Worm (Caenorhabditis elegans) whole organism, midembryonic: ENCODE data around the gene C17A2.4.

Experiments used
- T22C8.4 ChIP-seq: fragments of 200-800 bp; sonication (Bioruptor generic); IDR thresholded peaks from 2 replicates; pipeline ENCODE4 v1.3.6; 2022; ENCODE audit warnings: missing genetic modification characterization, missing compliant biosample characterization
- cog-1 ChIP-seq: sonication (generic microtip); optimal IDR thresholded peaks from 2 replicates; lab custom pipeline; 2016; ENCODE audit warnings: missing genetic modification characterization, missing compliant biosample characterization
- flt-1 ChIP-seq: fragments of 200-800 bp; sonication (Bioruptor generic); IDR thresholded peaks from 2 replicates; pipeline ENCODE4 v1.3.6; 2022; ENCODE audit warnings: missing genetic modification characterization, missing compliant biosample characterization
- klf-2 ChIP-seq: fragments of 200-800 bp; sonication (Bioruptor generic); conservative IDR thresholded peaks from 2 replicates; pipeline ENCODE4 v1.3.6; 2022; ENCODE audit warnings: missing genetic modification reagents, missing genetic modification characterization, missing compliant biosample characterization
- med-1 ChIP-seq: sonication (generic microtip); optimal IDR thresholded peaks from 2 replicates; lab custom pipeline; 2017; ENCODE audit warnings: missing genetic modification characterization, mild to moderate bottlenecking, missing compliant biosample characterization, antibody characterized with exemption, missing genetic modification reagents; ENCODE audit not compliant: insufficient read depth
- ref-1 ChIP-seq: fragments of 200-800 bp; sonication (Bioruptor generic); conservative IDR thresholded peaks from 2 replicates; pipeline ENCODE4 v1.3.6; 2022; ENCODE audit warnings: missing genetic modification reagents, missing genetic modification characterization, missing compliant biosample characterization
- tab-1 ChIP-seq: fragments of 200-800 bp; sonication (Bioruptor generic); IDR thresholded peaks from 2 replicates; pipeline ENCODE4 v1.3.6; 2022; ENCODE audit warnings: missing genetic modification characterization, missing compliant biosample characterization
- ztf-23 ChIP-seq: fragments of 200-800 bp; sonication (Bioruptor generic); IDR thresholded peaks from 2 replicates; pipeline ENCODE4 v1.3.6; 2022; ENCODE audit warnings: missing genetic modification reagents, missing genetic modification characterization, missing compliant biosample characterization
- ztf-29 ChIP-seq: fragments of 200-800 bp; sonication (Bioruptor generic); IDR thresholded peaks from 2 replicates; pipeline ENCODE4 v1.3.6; 2022; ENCODE audit warnings: missing genetic modification reagents, missing genetic modification characterization, missing compliant biosample characterization

C17A2.4 gene

ce11 chrII:3843305-3843704, 3.6 kb downstream of the C17A2.4 start, which contains the start of the genes C17A2.7 and C17A2.3:
C17A2.7 (minus strand) TSS chrII:3843405.
C17A2.3 (plus strand) TSS chrII:3843609.
- TF ChIP-seq cog-1 (tag; lab: Kevin White, UChicago) = no peak
- TF ChIP-seq med-1 (GFP tag; lab: Kevin White, UChicago) = no peak
- TF ChIP-seq tab-1 = no peak
- no peak for TF ChIP-seq flt-1
- no peak for TF ChIP-seq T22C8.4 (GFP tag; lab: Robert Waterston, UW)

DNA sequence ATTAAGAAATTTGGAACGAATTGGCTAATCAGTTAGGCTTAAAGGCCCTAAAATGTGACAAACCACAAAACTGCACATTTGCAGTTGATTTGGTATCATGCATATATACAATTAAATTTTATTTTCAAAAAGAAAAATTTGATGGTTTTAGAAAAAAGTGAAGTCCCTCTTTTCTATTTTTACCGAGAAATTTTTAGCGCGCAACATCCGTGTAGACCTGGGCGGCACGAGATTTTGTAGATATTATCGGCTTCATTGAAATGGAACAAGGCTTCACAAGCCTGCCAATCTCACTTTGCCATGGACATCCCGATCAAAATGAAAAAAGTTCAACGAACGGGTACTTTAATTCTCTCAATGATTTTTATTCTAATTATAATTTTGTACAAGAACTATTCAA, 6.4 kb downstream of the C17A2.4 start, which contains the start of gene C17A2.2:
Gene C17A2.2, plus strand, starts transcription at position 301 of the 400 bp plus-strand sequence.
- TF ChIP-seq ref-1 (GFP tag; lab: Robert Waterston, UW) (no peak), med-1 (GFP tag; lab: Kevin White, UChicago) (no peak), tab-1 (no peak), klf-2 (GFP tag; lab: Robert Waterston, UW) (no peak), cog-1 (tag; lab: Kevin White, UChicago) (no peak), ztf-23 (GFP tag; lab: Robert Waterston, UW) (no peak), T22C8.4 (GFP tag; lab: Robert Waterston, UW) (no peak), flt-1 (no peak), ztf-29 (GFP tag; lab: Robert Waterston, UW) (no peak)

ce11 chrII:3850655-3851054, 11.0 kb downstream of the C17A2.4 start, which contains the start of gene nhr-72:
nhr-72 (minus strand) TSS chrII:3850755.
- TF ChIP-seq tab-1 (no peak), ztf-23 (GFP tag; lab: Robert Waterston, UW) (no peak)

DNA sequence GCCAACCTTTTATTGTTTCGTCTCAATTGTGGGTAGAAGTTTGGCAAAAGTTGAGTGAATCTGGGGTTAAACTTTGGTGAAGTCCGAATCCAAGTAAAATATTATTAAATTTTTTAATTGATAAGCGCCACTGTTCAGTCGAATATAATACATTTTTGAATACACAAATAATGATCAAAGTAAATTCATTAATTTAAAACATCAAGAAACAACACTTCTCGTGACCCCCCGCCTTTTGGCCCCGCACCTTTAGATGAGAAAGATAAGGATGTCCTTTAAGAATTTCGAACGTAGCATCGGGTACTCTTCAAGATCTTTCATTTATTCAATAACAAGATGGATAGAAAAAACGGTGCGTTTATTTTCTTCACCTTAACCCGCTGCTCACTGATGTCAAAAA, 13.0 kb downstream of the C17A2.4 start, which contains the start of gene nhr-257:
Gene nhr-257, plus strand, starts transcription at position 301 of the 400 bp plus-strand sequence.
- TF ChIP-seq T22C8.4 (GFP tag; lab: Robert Waterston, UW) (no peak), ref-1 (GFP tag; lab: Robert Waterston, UW) (no peak), flt-1 (no peak), med-1 (GFP tag; lab: Kevin White, UChicago) (no peak), ztf-29 (GFP tag; lab: Robert Waterston, UW) (no peak), cog-1 (tag; lab: Kevin White, UChicago) (no peak), klf-2 (GFP tag; lab: Robert Waterston, UW) (no peak), ztf-23 (GFP tag; lab: Robert Waterston, UW) (no peak), tab-1 (no peak)

- TF ChIP-seq tab-1 (no peak), ztf-23 (GFP tag; lab: Robert Waterston, UW) (no peak), med-1 (GFP tag; lab: Kevin White, UChicago) (no peak), flt-1 (no peak), T22C8.4 (GFP tag; lab: Robert Waterston, UW) (no peak), cog-1 (tag; lab: Kevin White, UChicago) (no peak), ztf-29 (GFP tag; lab: Robert Waterston, UW) (no peak), klf-2 (GFP tag; lab: Robert Waterston, UW) (no peak), ref-1 (GFP tag; lab: Robert Waterston, UW) (no peak)
Measured at ce11 chrII:3860826-3861225, 21.2 kb downstream of the C17A2.4 start, which contains the start of gene oac-11. oac-11 (minus strand) TSS chrII:3860926.

- TF ChIP-seq med-1 (GFP tag; lab: Kevin White, UChicago) (no peak), ref-1 (GFP tag; lab: Robert Waterston, UW) (no peak), tab-1 (no peak), T22C8.4 (GFP tag; lab: Robert Waterston, UW) (no peak), cog-1 (tag; lab: Kevin White, UChicago) (no peak), ztf-23 (GFP tag; lab: Robert Waterston, UW) (no peak), klf-2 (GFP tag; lab: Robert Waterston, UW) (no peak), flt-1 (no peak), ztf-29 (GFP tag; lab: Robert Waterston, UW) (no peak)
Measured at ce11 chrII:3862053-3862452, 22.4 kb downstream of the C17A2.4 start.

DNA sequence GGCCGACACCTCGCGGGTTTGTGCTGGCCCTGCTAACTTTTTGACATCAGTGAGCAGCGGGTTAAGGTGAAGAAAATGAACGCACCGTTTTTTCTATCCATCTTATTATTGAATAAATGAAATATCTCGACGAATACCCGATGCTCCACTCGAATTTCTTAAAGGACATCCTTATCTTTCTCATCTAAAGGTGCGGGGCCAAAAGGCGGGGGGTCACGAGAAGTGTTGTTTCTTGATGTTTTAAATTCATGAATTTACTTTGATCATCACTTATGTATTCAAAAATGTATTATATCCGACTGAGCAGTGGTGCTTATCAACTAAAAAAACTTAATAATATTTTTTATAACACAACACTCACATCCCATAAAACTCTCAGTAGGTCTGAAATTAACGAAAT, 25.0 kb downstream of the C17A2.4 start, which contains the start of gene nhr-261:
Gene nhr-261, minus strand, starts transcription at position 101 of the 400 bp plus-strand sequence.
- no peak for TF ChIP-seq tab-1
- no peak for TF ChIP-seq ztf-23 (GFP tag; lab: Robert Waterston, UW)
- no peak for TF ChIP-seq klf-2 (GFP tag; lab: Robert Waterston, UW)
- no peak for TF ChIP-seq flt-1
- no peak for TF ChIP-seq med-1 (GFP tag; lab: Kevin White, UChicago)
- TF ChIP-seq T22C8.4 (GFP tag; lab: Robert Waterston, UW) = no peak
- TF ChIP-seq ztf-29 (GFP tag; lab: Robert Waterston, UW) = no peak
- no peak for TF ChIP-seq cog-1 (tag; lab: Kevin White, UChicago)
- TF ChIP-seq ref-1 (GFP tag; lab: Robert Waterston, UW) = no peak

DNA sequence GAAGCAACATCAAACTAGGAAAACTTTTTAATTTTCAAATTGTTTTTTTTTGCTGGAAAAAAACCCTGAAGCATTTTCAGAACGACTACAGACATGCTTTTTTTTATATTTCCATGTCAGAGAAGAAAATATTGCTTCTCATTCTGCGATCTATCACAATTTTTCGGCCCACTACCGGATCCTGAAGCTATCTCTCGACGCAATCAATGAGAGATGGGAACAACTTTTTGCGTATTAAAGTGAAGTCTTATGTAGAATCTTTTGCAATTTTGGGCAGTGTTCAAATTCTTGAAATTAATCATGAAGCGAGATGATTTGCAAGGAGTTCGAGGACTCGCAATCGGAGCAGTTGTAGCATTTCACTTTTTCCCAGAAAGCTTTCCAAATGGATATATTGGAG, 29.9 kb downstream of the C17A2.4 start, which contains the start of gene oac-10:
Gene oac-10, plus strand, starts transcription at position 301 of the 400 bp plus-strand sequence.
- TF ChIP-seq ref-1 (GFP tag; lab: Robert Waterston, UW) = no peak
- no peak for TF ChIP-seq flt-1
- TF ChIP-seq ztf-29 (GFP tag; lab: Robert Waterston, UW) = no peak
- TF ChIP-seq T22C8.4 (GFP tag; lab: Robert Waterston, UW) = no peak
- no peak for TF ChIP-seq klf-2 (GFP tag; lab: Robert Waterston, UW)
- no peak for TF ChIP-seq ztf-23 (GFP tag; lab: Robert Waterston, UW)
- no peak for TF ChIP-seq med-1 (GFP tag; lab: Kevin White, UChicago)
- no peak for TF ChIP-seq cog-1 (tag; lab: Kevin White, UChicago)
- no peak for TF ChIP-seq tab-1

ce11 chrII:3877127-3877526, 37.5 kb downstream of the C17A2.4 start, which contains the start of gene nep-3:
nep-3 (minus strand) TSS chrII:3877227.
- TF ChIP-seq tab-1 = no peak
- no peak for TF ChIP-seq T22C8.4 (GFP tag; lab: Robert Waterston, UW)
- TF ChIP-seq med-1 (GFP tag; lab: Kevin White, UChicago) = no peak
- TF ChIP-seq ztf-29 (GFP tag; lab: Robert Waterston, UW) = no peak
- TF ChIP-seq ztf-23 (GFP tag; lab: Robert Waterston, UW) = no peak
- no peak for TF ChIP-seq klf-2 (GFP tag; lab: Robert Waterston, UW)
- no peak for TF ChIP-seq ref-1 (GFP tag; lab: Robert Waterston, UW)
- TF ChIP-seq flt-1 = no peak
- TF ChIP-seq cog-1 (tag; lab: Kevin White, UChicago) = no peak
